Worm (Caenorhabditis elegans): ENCODE data around the gene phb-2.

ce11 chrII:6292527-6292926 lies 41.3 kb downstream of the phb-2 start, which contains the start of gene nyn-3:
- TF ChIP-seq ztf-16 (tag; optimal IDR thresholded peaks at IDR 0.05) (no peak), elt-2 (tag; optimal IDR thresholded peaks at IDR 0.05) (no peak), ama-1 (optimal IDR thresholded peaks at IDR 0.05) (no peak), pha-4 (tag; optimal IDR thresholded peaks at IDR 0.05) (no peak), sox-2 (GFP tag; IDR thresholded peaks at IDR 0.05) (no peak), nhr-11 (tag; optimal IDR thresholded peaks at IDR 0.05) (no peak), ets-4 (tag; optimal IDR thresholded peaks at IDR 0.05) (no peak), elt-4 (tag; optimal IDR thresholded peaks at IDR 0.05) (no peak), rnt-1 (tag; optimal IDR thresholded peaks at IDR 0.05) (no peak), pqm-1 (tag; optimal IDR thresholded peaks at IDR 0.05) (no peak), F13H6.1 (tag; optimal IDR thresholded peaks at IDR 0.05) (no peak), lin-11 (tag; optimal IDR thresholded peaks at IDR 0.05) (no peak), fkh-10 (GFP tag; optimal IDR thresholded peaks at IDR 0.05) (no peak), che-1 (tag; optimal IDR thresholded peaks at IDR 0.05) (no peak)
